Fruit fly (Drosophila melanogaster) Kc167 (cell line): ENCODE results near the gene CG31798.

Experiments
- h ChIP-seq: fragments of >200 bp; optimal IDR thresholded peaks from 3 replicates; lab custom pipeline; 2018; ENCODE audit warnings: missing external identifiers
- insv ChIP-seq: fragments of >200 bp; optimal IDR thresholded peaks from 3 replicates; lab custom pipeline; 2018; ENCODE audit warnings: missing external identifiers
- psq ChIP-seq: fragments of >200 bp; optimal IDR thresholded peaks from 2 replicates; lab custom pipeline; 2017; ENCODE audit warnings: missing external identifiers
- ttk ChIP-seq: sonication (Bioruptor generic); optimal IDR thresholded peaks from 2 replicates; lab custom pipeline; 2017; ENCODE audit warnings: missing external identifiers

DNA sequence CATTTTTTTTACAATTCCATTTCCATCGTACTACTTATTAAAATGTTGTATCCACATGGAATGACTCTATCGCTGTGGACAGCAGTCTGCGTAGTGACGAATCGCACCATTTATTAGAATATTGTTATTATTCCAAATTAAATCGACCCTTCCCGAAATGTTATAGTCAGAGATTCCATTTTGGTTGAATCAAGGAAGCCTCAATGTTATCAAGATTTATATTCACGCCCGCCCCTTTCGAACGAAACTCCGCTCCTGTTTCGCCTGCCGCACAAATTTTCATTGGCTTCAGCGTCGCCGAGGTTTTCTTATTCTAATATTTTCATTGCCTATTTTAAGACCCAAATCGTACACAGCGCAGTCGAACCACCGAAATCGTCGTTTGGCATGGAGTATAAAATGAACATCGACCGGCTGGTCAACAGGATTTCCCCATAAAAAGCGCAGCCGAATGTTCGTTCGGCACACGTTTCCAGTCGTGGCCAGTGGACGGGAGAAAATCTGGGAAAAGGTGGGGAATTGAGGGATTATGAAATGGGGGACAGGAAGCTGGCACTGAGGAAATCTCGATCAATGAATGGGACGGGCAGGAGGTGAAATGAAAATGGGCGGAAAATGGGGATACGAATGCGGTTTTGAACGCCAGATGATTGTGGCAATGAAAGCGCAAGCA lies 11.9 kb downstream of the CG31798 start:
- TF ChIP-seq h (no peak), insv (lab: Kevin White, UChicago) (no peak), ttk (lab: Kevin White, UChicago) (no peak), psq (lab: Kevin White, UChicago) (no peak)
